Worm (Caenorhabditis elegans): ENCODE data around the gene Y75B8A.33.

DNA sequence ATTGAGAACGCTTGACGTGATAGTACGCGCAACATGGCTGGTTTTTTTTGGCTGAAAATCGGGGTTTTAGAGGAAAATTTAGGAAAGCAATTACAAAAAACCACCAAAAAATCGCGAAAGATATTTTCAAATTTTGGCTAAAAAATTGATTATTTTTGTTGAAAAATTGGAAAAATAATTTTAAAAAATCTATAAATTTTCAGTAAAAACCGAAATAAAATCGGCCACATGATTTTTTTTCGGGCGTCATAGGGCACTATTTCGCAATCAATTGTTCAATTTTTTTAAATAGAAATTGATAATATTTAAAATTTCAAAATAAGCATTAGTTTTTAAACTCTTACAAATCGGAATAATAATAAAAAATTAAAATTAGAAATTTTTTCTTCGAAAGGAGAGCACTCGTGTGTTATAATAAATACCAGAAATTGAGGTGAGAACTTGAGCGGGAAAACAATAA lies 6.7 kb upstream of the Y75B8A.33 start, which contains the start of gene glrx-5:
- TF ChIP-seq tbx-11 (GFP tag; IDR thresholded peaks at IDR 0.05) (no peak), scrt-1 (GFP tag; IDR thresholded peaks at IDR 0.05) (no peak), flt-1 (GFP tag; IDR thresholded peaks at IDR 0.05) (no peak), ama-1 (optimal IDR thresholded peaks at IDR 0.05) (no peak), sea-1 (GFP tag; conservative IDR thresholded peaks at IDR 0.05) (no peak), aly-1 (tag; optimal IDR thresholded peaks at IDR 0.05) (no peak), tbx-37 (GFP tag; conservative IDR thresholded peaks at IDR 0.05) (no peak), F13C5.2 (tag; optimal IDR thresholded peaks at IDR 0.05) (no peak), hmbx-1 (tag; optimal IDR thresholded peaks at IDR 0.05) (no peak), ets-7 (tag; optimal IDR thresholded peaks at IDR 0.05) (no peak), hmg-4 (GFP tag; optimal IDR thresholded peaks at IDR 0.05) (no peak), tra-4 (tag; optimal IDR thresholded peaks at IDR 0.05) (no peak), B0310.2 (tag; optimal IDR thresholded peaks at IDR 0.05) (no peak), hnd-1 (tag; optimal IDR thresholded peaks at IDR 0.05) (no peak)
